Worm (Caenorhabditis elegans): Measurements from ENCODE around the gene C27D9.2.
A peak's percentile ranks its signal among the peaks of the same experiment; 100 is the strongest.

Gene C27D9.2

DNA sequence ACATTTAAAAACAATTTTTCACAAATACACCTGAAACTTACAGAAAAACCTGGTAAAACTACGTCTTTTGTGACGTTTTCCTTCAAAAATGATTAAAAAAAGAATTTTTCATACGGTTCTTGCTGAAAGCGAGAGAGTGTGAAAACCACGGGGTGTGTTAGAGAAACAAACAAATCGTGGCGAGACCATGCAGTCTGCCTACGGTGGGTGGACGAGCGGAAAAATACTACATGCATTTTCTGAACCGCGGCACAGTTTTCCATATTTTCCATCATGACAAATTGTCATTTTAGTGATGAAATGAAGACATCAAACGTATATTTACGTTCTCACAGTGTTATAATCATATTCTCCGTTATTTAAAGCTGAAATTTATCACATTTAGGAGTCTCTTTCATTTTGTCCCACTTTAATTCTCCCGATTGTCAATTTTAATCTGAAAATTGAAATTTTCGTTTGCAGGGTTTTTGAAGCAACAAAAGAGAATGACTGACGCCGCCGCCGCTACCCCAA is 50.2 kb downstream of the C27D9.2 start, which contains the start of the genes F10G7.9 and tsn-1:
F10G7.9 (minus strand) TSS at position 127 of the 513 bp plus-strand sequence.
tsn-1 (plus strand) TSS at position 463 of the 513 bp plus-strand sequence.
- TF ChIP-seq lsy-2 (tag; optimal IDR thresholded peaks at IDR 0.05) (peak; percentile 95), bed-3 (GFP tag; optimal IDR thresholded peaks at IDR 0.05) (no peak), pha-4 (tag; optimal IDR thresholded peaks at IDR 0.05) (peak; percentile 57), mep-1 (tag; optimal IDR thresholded peaks at IDR 0.05) (peak; percentile 8), elt-1 (tag; optimal IDR thresholded peaks at IDR 0.05; ENCODE audit: borderline replicate concordance, insufficient read depth) (no peak), lin-13 (tag; optimal IDR thresholded peaks at IDR 0.05) (peak; percentile 20)
